Worm (Caenorhabditis elegans): ENCODE measurements around the gene dod-3.

Gene dod-3

ce11 chrV:2740228-2740627, 9.3 kb upstream of the dod-3 start, which contains the start of gene srg-61:
TSS of gene srg-61 (minus strand) at chrV:2740328.
- no peak for TF ChIP-seq sea-1 (GFP tag; conservative IDR thresholded peaks at IDR 0.05)
- no peak for TF ChIP-seq tbx-11 (GFP tag; IDR thresholded peaks at IDR 0.05)
- no peak for TF ChIP-seq tra-4 (tag; optimal IDR thresholded peaks at IDR 0.05)
- no peak for TF ChIP-seq ceh-13 (GFP tag; optimal IDR thresholded peaks at IDR 0.05)
- no peak for TF ChIP-seq ceh-36 (tag; optimal IDR thresholded peaks at IDR 0.05)
- no peak for TF ChIP-seq aly-1 (tag; optimal IDR thresholded peaks at IDR 0.05)
- no peak for TF ChIP-seq ama-1 (optimal IDR thresholded peaks at IDR 0.05)
- no peak for TF ChIP-seq pes-1 (GFP tag; IDR thresholded peaks at IDR 0.05)
- TF ChIP-seq hmg-4 (GFP tag; optimal IDR thresholded peaks at IDR 0.05) = no peak
- TF ChIP-seq tbx-37 (GFP tag; conservative IDR thresholded peaks at IDR 0.05) = no peak
- no peak for TF ChIP-seq flt-1 (GFP tag; IDR thresholded peaks at IDR 0.05)

ce11 chrV:2739607-2740006, 8.7 kb upstream of the dod-3 start:
- TF ChIP-seq B0310.2 (tag; optimal IDR thresholded peaks at IDR 0.05) = no peak
- no peak for TF ChIP-seq aly-1 (tag; optimal IDR thresholded peaks at IDR 0.05)
- TF ChIP-seq flt-1 (GFP tag; IDR thresholded peaks at IDR 0.05) = no peak
- TF ChIP-seq hnd-1 (tag; optimal IDR thresholded peaks at IDR 0.05) = no peak
- TF ChIP-seq tra-4 (tag; optimal IDR thresholded peaks at IDR 0.05) = no peak
- TF ChIP-seq ama-1 (optimal IDR thresholded peaks at IDR 0.05) = no peak
- no peak for TF ChIP-seq ets-7 (tag; optimal IDR thresholded peaks at IDR 0.05)
- TF ChIP-seq tbx-37 (GFP tag; conservative IDR thresholded peaks at IDR 0.05) = no peak
- no peak for TF ChIP-seq F13C5.2 (tag; optimal IDR thresholded peaks at IDR 0.05)
- no peak for TF ChIP-seq ceh-13 (GFP tag; optimal IDR thresholded peaks at IDR 0.05)
- TF ChIP-seq scrt-1 (GFP tag; IDR thresholded peaks at IDR 0.05) = no peak
- no peak for TF ChIP-seq pes-1 (GFP tag; IDR thresholded peaks at IDR 0.05)
- TF ChIP-seq ceh-36 (tag; optimal IDR thresholded peaks at IDR 0.05) = no peak
- no peak for TF ChIP-seq tbx-11 (GFP tag; IDR thresholded peaks at IDR 0.05)
- TF ChIP-seq hmg-4 (GFP tag; optimal IDR thresholded peaks at IDR 0.05) = no peak
- TF ChIP-seq hmbx-1 (tag; optimal IDR thresholded peaks at IDR 0.05) = no peak
- no peak for TF ChIP-seq sea-1 (GFP tag; conservative IDR thresholded peaks at IDR 0.05)

- TF ChIP-seq tra-4 (tag; optimal IDR thresholded peaks at IDR 0.05) (no peak), B0310.2 (tag; optimal IDR thresholded peaks at IDR 0.05) (no peak), tbx-11 (GFP tag; IDR thresholded peaks at IDR 0.05) (no peak)
Measured at ce11 chrV:2738174-2738573, 7.3 kb upstream of the dod-3 start, which contains the start of gene srg-56. TSS of gene srg-56 (minus strand) at chrV:2738274.

- no peak for TF ChIP-seq aly-1 (tag; optimal IDR thresholded peaks at IDR 0.05)
- no peak for TF ChIP-seq ama-1 (optimal IDR thresholded peaks at IDR 0.05)
- TF ChIP-seq tbx-37 (GFP tag; conservative IDR thresholded peaks at IDR 0.05) = no peak
- TF ChIP-seq tbx-11 (GFP tag; IDR thresholded peaks at IDR 0.05) = no peak
Measured at ce11 chrV:2734360-2734759, 3.5 kb upstream of the dod-3 start, which contains the start of gene srg-57. TSS of gene srg-57 (minus strand) at chrV:2734460.

ce11 chrV:2728236-2728635, 2.7 kb downstream of the dod-3 start, which contains the start of gene str-33:
TSS of gene str-33 (plus strand) at chrV:2728536.
- no peak for TF ChIP-seq hmbx-1 (tag; optimal IDR thresholded peaks at IDR 0.05)

- no peak for TF ChIP-seq flt-1 (GFP tag; IDR thresholded peaks at IDR 0.05)
- TF ChIP-seq tbx-11 (GFP tag; IDR thresholded peaks at IDR 0.05) = no peak
- no peak for TF ChIP-seq tra-4 (tag; optimal IDR thresholded peaks at IDR 0.05)
- no peak for TF ChIP-seq ets-7 (tag; optimal IDR thresholded peaks at IDR 0.05)
- no peak for TF ChIP-seq hnd-1 (tag; optimal IDR thresholded peaks at IDR 0.05)
- no peak for TF ChIP-seq tbx-37 (GFP tag; conservative IDR thresholded peaks at IDR 0.05)
- no peak for TF ChIP-seq sea-1 (GFP tag; conservative IDR thresholded peaks at IDR 0.05)
- no peak for TF ChIP-seq F13C5.2 (tag; optimal IDR thresholded peaks at IDR 0.05)
- no peak for TF ChIP-seq hmg-4 (GFP tag; optimal IDR thresholded peaks at IDR 0.05)
- no peak for TF ChIP-seq pes-1 (GFP tag; IDR thresholded peaks at IDR 0.05)
- TF ChIP-seq ama-1 (optimal IDR thresholded peaks at IDR 0.05) = no peak
- TF ChIP-seq ceh-36 (tag; optimal IDR thresholded peaks at IDR 0.05) = no peak
- TF ChIP-seq ceh-13 (GFP tag; optimal IDR thresholded peaks at IDR 0.05) = no peak
- no peak for TF ChIP-seq scrt-1 (GFP tag; IDR thresholded peaks at IDR 0.05)
- TF ChIP-seq hmbx-1 (tag; optimal IDR thresholded peaks at IDR 0.05) = no peak
- no peak for TF ChIP-seq B0310.2 (tag; optimal IDR thresholded peaks at IDR 0.05)
- no peak for TF ChIP-seq aly-1 (tag; optimal IDR thresholded peaks at IDR 0.05)
Measured at ce11 chrV:2727101-2727500, 3.8 kb downstream of the dod-3 start, which contains the start of gene str-13. TSS of gene str-13 (minus strand) at chrV:2727201.

- TF ChIP-seq tra-4 (tag; optimal IDR thresholded peaks at IDR 0.05) (no peak), flt-1 (GFP tag; IDR thresholded peaks at IDR 0.05) (no peak), F13C5.2 (tag; optimal IDR thresholded peaks at IDR 0.05) (no peak), tbx-37 (GFP tag; conservative IDR thresholded peaks at IDR 0.05) (no peak), ama-1 (optimal IDR thresholded peaks at IDR 0.05) (no peak), tbx-11 (GFP tag; IDR thresholded peaks at IDR 0.05) (no peak), B0310.2 (tag; optimal IDR thresholded peaks at IDR 0.05) (no peak), hnd-1 (tag; optimal IDR thresholded peaks at IDR 0.05) (no peak), ceh-36 (tag; optimal IDR thresholded peaks at IDR 0.05) (no peak), hmg-4 (GFP tag; optimal IDR thresholded peaks at IDR 0.05) (no peak), ets-7 (tag; optimal IDR thresholded peaks at IDR 0.05) (no peak), scrt-1 (GFP tag; IDR thresholded peaks at IDR 0.05) (no peak), pes-1 (GFP tag; IDR thresholded peaks at IDR 0.05) (no peak), sea-1 (GFP tag; conservative IDR thresholded peaks at IDR 0.05) (no peak), aly-1 (tag; optimal IDR thresholded peaks at IDR 0.05) (no peak), ceh-13 (GFP tag; optimal IDR thresholded peaks at IDR 0.05) (no peak), hmbx-1 (tag; optimal IDR thresholded peaks at IDR 0.05) (no peak)
Measured at ce11 chrV:2725225-2725624, 5.7 kb downstream of the dod-3 start, which contains the start of gene srg-59. TSS of gene srg-59 (minus strand) at chrV:2725325.

- TF ChIP-seq tbx-11 (GFP tag; IDR thresholded peaks at IDR 0.05) (no peak), hmg-4 (GFP tag; optimal IDR thresholded peaks at IDR 0.05) (no peak), B0310.2 (tag; optimal IDR thresholded peaks at IDR 0.05) (no peak), hmbx-1 (tag; optimal IDR thresholded peaks at IDR 0.05) (no peak), ceh-13 (GFP tag; optimal IDR thresholded peaks at IDR 0.05) (no peak), tra-4 (tag; optimal IDR thresholded peaks at IDR 0.05) (no peak), sea-1 (GFP tag; conservative IDR thresholded peaks at IDR 0.05) (no peak), aly-1 (tag; optimal IDR thresholded peaks at IDR 0.05) (no peak), scrt-1 (GFP tag; IDR thresholded peaks at IDR 0.05) (no peak), ceh-36 (tag; optimal IDR thresholded peaks at IDR 0.05) (no peak), pes-1 (GFP tag; IDR thresholded peaks at IDR 0.05) (no peak), tbx-37 (GFP tag; conservative IDR thresholded peaks at IDR 0.05) (no peak), F13C5.2 (tag; optimal IDR thresholded peaks at IDR 0.05) (no peak), flt-1 (GFP tag; IDR thresholded peaks at IDR 0.05) (no peak), ets-7 (tag; optimal IDR thresholded peaks at IDR 0.05) (no peak), ama-1 (optimal IDR thresholded peaks at IDR 0.05) (no peak), hnd-1 (tag; optimal IDR thresholded peaks at IDR 0.05) (no peak)
Measured at ce11 chrV:2722555-2722954, 8.3 kb downstream of the dod-3 start, which contains the start of gene srg-60. TSS of gene srg-60 (minus strand) at chrV:2722655.

All from whole organism, early embryonic.